Fruit fly (Drosophila melanogaster): ENCODE data around the gene cas.
A peak's percentile ranks its signal among the peaks of the same experiment; 100 is the strongest.

Gene cas

DNA sequence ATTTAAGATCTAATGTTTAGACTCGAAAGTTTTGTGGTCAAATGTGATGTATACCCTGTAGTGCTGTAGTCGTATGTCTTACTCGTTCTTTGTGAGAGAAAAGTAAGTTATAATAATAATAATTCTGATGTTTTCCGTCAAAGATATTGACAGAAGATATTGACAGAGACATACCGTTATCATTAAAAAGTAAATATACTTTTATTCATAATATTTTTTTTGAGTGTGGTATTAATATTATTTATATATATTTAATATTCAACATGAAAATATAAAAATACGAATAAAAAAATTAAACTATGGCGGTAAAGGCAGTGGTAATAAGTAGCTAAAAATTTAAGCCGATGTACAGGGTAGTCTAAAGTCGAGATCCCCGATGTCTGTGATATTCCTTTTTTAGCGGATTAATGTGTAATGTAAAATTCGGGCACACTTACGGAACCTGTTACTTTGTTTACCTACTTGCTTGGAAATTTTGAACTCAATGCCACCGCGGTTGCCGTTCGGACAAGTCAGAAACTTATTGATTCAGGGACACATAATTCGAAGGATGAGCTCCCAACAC, 19.8 kb upstream of the cas start, which contains the start of the genes CG2100 and CG1236 (continued):
- no peak for TF ChIP-seq CG17568 (GFP tag; optimal IDR thresholded peaks at IDR 0.05)
- no peak for TF ChIP-seq Lpt (GFP tag; optimal IDR thresholded peaks at IDR 0.05)
- peak; percentile 44 for TF ChIP-seq Hand (GFP tag; optimal IDR thresholded peaks at IDR 0.05)
- TF ChIP-seq gem (tag; optimal IDR thresholded peaks at IDR 0.05), result peak; percentile 95
- no peak for TF ChIP-seq Doc3 (GFP tag; IDR thresholded peaks at IDR 0.05; ENCODE audit: partially characterized antibody)
- no peak for TF ChIP-seq Doc2 (GFP tag; IDR thresholded peaks at IDR 0.05)
- peak; percentile 10 for TF ChIP-seq slp2 (GFP tag; optimal IDR thresholded peaks at IDR 0.05)
- peak; percentile 94 for TF ChIP-seq CG13775 (GFP tag; optimal IDR thresholded peaks at IDR 0.05)
- peak; percentile 24 for TF ChIP-seq CTCF (GFP tag; optimal IDR thresholded peaks at IDR 0.05)
- TF ChIP-seq unpg (GFP tag; optimal IDR thresholded peaks at IDR 0.05), result peak; percentile 84
- peak; percentile 88 for TF ChIP-seq odd (GFP tag; optimal IDR thresholded peaks at IDR 0.05)
- peak; percentile 88 for TF ChIP-seq CG15601 (tag; optimal IDR thresholded peaks at IDR 0.05)
- TF ChIP-seq vvl (GFP tag; IDR thresholded peaks at IDR 0.05), result peak; percentile 76; the same call in 1 of the 2 replicates
- no peak for TF ChIP-seq Dll (GFP tag; IDR thresholded peaks at IDR 0.05; ENCODE audit: partially characterized antibody)
- peak; percentile 53 for TF ChIP-seq mam (GFP tag; optimal IDR thresholded peaks at IDR 0.05)
- TF ChIP-seq CG13123 (GFP tag; optimal IDR thresholded peaks at IDR 0.05), result peak; percentile 27
- TF ChIP-seq CG6254 (GFP tag; optimal IDR thresholded peaks at IDR 0.05), result peak; percentile 77
- TF ChIP-seq CG8944 (GFP tag; optimal IDR thresholded peaks at IDR 0.05), result peak; percentile 40
- TF ChIP-seq CG10321 (GFP tag; IDR thresholded peaks at IDR 0.05), result no peak
- TF ChIP-seq unc-4 (GFP tag; IDR thresholded peaks at IDR 0.05; ENCODE audit: partially characterized antibody), result no peak
- no peak for TF ChIP-seq zen2 (GFP tag; IDR thresholded peaks at IDR 0.05; ENCODE audit: partially characterized antibody)
- peak in 1 of 2 experiments; percentile 64 for TF ChIP-seq pan (optimal IDR thresholded peaks at IDR 0.05)
- TF ChIP-seq pan (GFP tag; optimal IDR thresholded peaks at IDR 0.05 in 1 of 2, IDR thresholded peaks at IDR 0.05 in 1 of 2), result peak; percentile 65 to 81
- peak; percentile 63 for TF ChIP-seq CG10431 (GFP tag; optimal IDR thresholded peaks at IDR 0.05)
- TF ChIP-seq peb (GFP tag; IDR thresholded peaks at IDR 0.05), result 0 out of 2 replicates have a peak, but pooled peaks have one; percentile 19
- no peak for TF ChIP-seq CG17912 (GFP tag; optimal IDR thresholded peaks at IDR 0.05)
- TF ChIP-seq bigmax (GFP tag; optimal IDR thresholded peaks at IDR 0.05), result no peak
- no peak for TF ChIP-seq schlank (tag; optimal IDR thresholded peaks at IDR 0.05)
- no peak for TF ChIP-seq br (optimal IDR thresholded peaks at IDR 0.05)
- no peak for TF ChIP-seq D (optimal IDR thresholded peaks at IDR 0.05)
- peak; percentile 82 for TF ChIP-seq D (GFP tag; optimal IDR thresholded peaks at IDR 0.05)
- TF ChIP-seq eve (GFP tag; optimal IDR thresholded peaks at IDR 0.05), result no peak
- TF ChIP-seq Mad (GFP tag; optimal IDR thresholded peaks at IDR 0.05), result peak; percentile 23
- no peak for TF ChIP-seq CG1832 (GFP tag; optimal IDR thresholded peaks at IDR 0.05)
- peak; percentile 60; the same call in 1 of the 2 replicates for TF ChIP-seq E2f2 (GFP tag; IDR thresholded peaks at IDR 0.05)
- no peak for TF ChIP-seq wdn (GFP tag; IDR thresholded peaks at IDR 0.05)
- TF ChIP-seq dmrt11E (tag; optimal IDR thresholded peaks at IDR 0.05), result peak; percentile 91
- TF ChIP-seq NFAT (GFP tag; IDR thresholded peaks at IDR 0.05), result peak; percentile 66
- peak; percentile 79 for TF ChIP-seq chm (GFP tag; IDR thresholded peaks at IDR 0.05)
- TF ChIP-seq sim (GFP tag; IDR thresholded peaks at IDR 0.05), result 0 out of 2 replicates have a peak, but pooled peaks have one; percentile 15
- TF ChIP-seq HLH54F (GFP tag; optimal IDR thresholded peaks at IDR 0.05), result peak; percentile 37
- peak; percentile 68 for TF ChIP-seq sug (tag; optimal IDR thresholded peaks at IDR 0.05)
- TF ChIP-seq Dp (GFP tag; optimal IDR thresholded peaks at IDR 0.05), result peak; percentile 21
- no peak for TF ChIP-seq Hr39 (optimal IDR thresholded peaks at IDR 0.05)
- no peak; the same call in 2 of the 3 replicates for TF ChIP-seq sr (GFP tag; IDR thresholded peaks at IDR 0.05)
- peak; percentile 87 for TF ChIP-seq CG1602 (GFP tag; optimal IDR thresholded peaks at IDR 0.05)
- TF ChIP-seq vnd (GFP tag; IDR thresholded peaks at IDR 0.05; ENCODE audit: partially characterized antibody), result no peak
- no peak for TF ChIP-seq pita (GFP tag; optimal IDR thresholded peaks at IDR 0.05)
- no peak for TF ChIP-seq Atf3 (GFP tag; optimal IDR thresholded peaks at IDR 0.05)
- TF ChIP-seq trh (GFP tag; optimal IDR thresholded peaks at IDR 0.05), result peak; percentile 55
- peak; percentile 80 for TF ChIP-seq CG4424 (GFP tag; optimal IDR thresholded peaks at IDR 0.05)
- TF ChIP-seq CG7987 (GFP tag; optimal IDR thresholded peaks at IDR 0.05), result peak; percentile 26

Data from whole organism, embryonic.